Worm (Caenorhabditis elegans) whole organism, young adult: ENCODE measurements around the gene Y69E1A.8.

Source experiments
- K12H6.12 ChIP-seq: fragments of 200-800 bp; sonication (Bioruptor generic); optimal IDR thresholded peaks from 2 replicates; lab custom pipeline; 2018; ENCODE audit warnings: mild to moderate bottlenecking, missing genetic modification characterization, missing compliant biosample characterization
- ama-1 ChIP-seq, 3 experiments: fragments of 150-350 bp in 1 of 3; sonication (generic microtip) in 2 of 3; optimal IDR thresholded peaks; 2 replicates each; lab custom pipeline; 2014 to 2018; ENCODE audit warnings: missing biosample characterization in 2 of 3, missing genetic modification characterization in 2 of 3, missing genetic modification reagents in 2 of 3
- attf-5 ChIP-seq: fragments of 200-800 bp; sonication (Bioruptor generic); optimal IDR thresholded peaks from 2 replicates; lab custom pipeline; 2018; ENCODE audit warnings: mild to moderate bottlenecking, missing genetic modification characterization, missing compliant biosample characterization
- ccch-3 ChIP-seq: fragments of 200-800 bp; sonication (Bioruptor generic); optimal IDR thresholded peaks from 2 replicates; lab custom pipeline; 2018; ENCODE audit warnings: mild to moderate bottlenecking, missing genetic modification characterization, missing compliant biosample characterization
- ceh-100 ChIP-seq: fragments of 200-800 bp; sonication (Bioruptor generic); IDR thresholded peaks from 2 replicates; pipeline ENCODE4 v1.3.6; 2022; ENCODE audit warnings: missing genetic modification reagents, missing genetic modification characterization, missing compliant biosample characterization
- ceh-58 ChIP-seq: fragments of 200-800 bp; sonication (Bioruptor generic); IDR thresholded peaks from 2 replicates; pipeline ENCODE4 v1.3.6; 2022; ENCODE audit warnings: missing genetic modification characterization, missing compliant biosample characterization
- dpff-1 ChIP-seq: sonication (generic microtip); optimal IDR thresholded peaks from 2 replicates; lab custom pipeline; 2017; ENCODE audit warnings: mild to moderate bottlenecking, missing genetic modification characterization, missing compliant biosample characterization
- mcd-1 ChIP-seq: fragments of 200-800 bp; sonication (Bioruptor generic); IDR thresholded peaks from 2 replicates; pipeline ENCODE4 v1.3.6; 2022; ENCODE audit warnings: missing genetic modification reagents, missing genetic modification characterization, missing compliant biosample characterization
- pha-4 ChIP-seq: fragments of 150-350 bp; sonication (generic microtip); optimal IDR thresholded peaks from 2 replicates; lab custom pipeline; 2014; ENCODE audit warnings: missing biosample characterization, missing genetic modification reagents, missing genetic modification characterization
- sea-2 ChIP-seq: fragments of 200-800 bp; sonication (Bioruptor generic); IDR thresholded peaks from 2 replicates; pipeline ENCODE4 v1.3.6; 2022; ENCODE audit warnings: missing genetic modification characterization, missing compliant biosample characterization
- snpc-4 ChIP-seq, 5 experiments: fragments of 150-350 bp in 1 of 5; sonication (generic microtip) in 4 of 5; optimal IDR thresholded peaks; 2 replicates each; lab custom pipeline; 2014 to 2018; ENCODE audit warnings: missing genetic modification characterization in 5 of 5, missing biosample characterization in 3 of 5, antibody characterized with exemption in 2 of 5, mild to moderate bottlenecking in 2 of 5, missing compliant biosample characterization in 2 of 5, missing genotype in 2 of 5, moderate library complexity in 2 of 5, missing genetic modification reagents in 1 of 5
- sptf-2 ChIP-seq: fragments of 200-800 bp; sonication (Bioruptor generic); optimal IDR thresholded peaks from 2 replicates; lab custom pipeline; 2018; ENCODE audit warnings: mild to moderate bottlenecking, missing genetic modification characterization, missing compliant biosample characterization

ce11 chrIV:11006868-11007267, 40.5 kb downstream of the Y69E1A.8 start:
- TF ChIP-seq snpc-4 (GFP tag; optimal IDR thresholded peaks at IDR 0.05; lab: Kevin White, UChicago), result no peak
- TF ChIP-seq snpc-4 (tag; optimal IDR thresholded peaks at IDR 0.05; lab: Kevin White, UChicago), result no peak
- no peak for TF ChIP-seq ccch-3 (GFP tag; lab: Kevin White, UChicago)
- no peak for TF ChIP-seq K12H6.12 (tag; lab: Kevin White, UChicago)
- no peak for TF ChIP-seq pha-4
- TF ChIP-seq ceh-58 (GFP tag; lab: Robert Waterston, UW), result no peak
- TF ChIP-seq attf-5, result no peak
- no peak for TF ChIP-seq ama-1 (optimal IDR thresholded peaks at IDR 0.05; lab: Kevin White, UChicago)
- TF ChIP-seq ama-1 (GFP tag; optimal IDR thresholded peaks at IDR 0.05; lab: Kevin White, UChicago), result no peak
- TF ChIP-seq dpff-1 (tag; lab: Kevin White, UChicago), result no peak
- no peak for TF ChIP-seq sea-2 (GFP tag; lab: Robert Waterston, UW)
- no peak for TF ChIP-seq sptf-2 (GFP tag; lab: Kevin White, UChicago)
- TF ChIP-seq mcd-1 (GFP tag; lab: Robert Waterston, UW), result no peak
- TF ChIP-seq ceh-100 (GFP tag; lab: Robert Waterston, UW), result no peak
